Fruit fly (Drosophila melanogaster) whole organism: Measurements from ENCODE around the gene sip1.

Experiments
- CG8478 ChIP-seq: fragments of >200 bp; optimal IDR thresholded peaks from 2 replicates; lab custom pipeline; 2018; ENCODE audit warnings: inconsistent platforms
- Dll ChIP-seq: fragments of >200 bp; optimal IDR thresholded peaks from 2 replicates; lab custom pipeline; 2017
- EcR ChIP-seq, 2 experiments: fragments of >200 bp; optimal IDR thresholded peaks; 2 replicates each; lab custom pipeline; 2017; ENCODE audit warnings: missing biosample characterization in 2 of 2, missing genetic modification characterization in 2 of 2, missing genetic modification reagents in 2 of 2
- psq ChIP-seq: fragments of >200 bp; optimal IDR thresholded peaks from 2 replicates; lab custom pipeline; 2017

DNA sequence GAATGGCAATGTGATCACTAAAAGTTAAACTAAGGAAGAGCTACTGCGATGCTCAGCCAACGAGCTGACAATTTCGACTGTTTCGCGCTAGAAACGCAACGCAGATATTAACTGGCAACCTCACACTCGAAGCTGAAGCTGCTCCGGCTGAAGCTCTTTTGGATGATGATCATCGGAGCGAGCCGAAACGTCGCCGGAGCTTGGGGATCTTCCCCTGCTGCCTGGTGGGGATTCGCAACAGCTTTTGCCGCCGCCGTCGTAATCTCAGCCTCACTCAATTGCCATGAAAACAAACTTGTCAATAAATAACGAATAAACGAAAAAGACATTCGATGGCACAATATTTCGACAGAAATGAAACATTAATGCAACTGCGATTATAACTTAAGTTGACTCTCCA, 45.2 kb downstream of the sip1 start, which contains the start of gene obst-E:
- TF ChIP-seq EcR (GFP tag; optimal IDR thresholded peaks at IDR 0.05; lab: Kevin White, UChicago) (no peak), CG8478 (lab: Kevin White, UChicago) (no peak), Dll (lab: Kevin White, UChicago) (no peak), psq (lab: Kevin White, UChicago) (no peak)
